Worm (Caenorhabditis elegans): Measurements from ENCODE around the gene nhr-257.

Gene nhr-257

DNA sequence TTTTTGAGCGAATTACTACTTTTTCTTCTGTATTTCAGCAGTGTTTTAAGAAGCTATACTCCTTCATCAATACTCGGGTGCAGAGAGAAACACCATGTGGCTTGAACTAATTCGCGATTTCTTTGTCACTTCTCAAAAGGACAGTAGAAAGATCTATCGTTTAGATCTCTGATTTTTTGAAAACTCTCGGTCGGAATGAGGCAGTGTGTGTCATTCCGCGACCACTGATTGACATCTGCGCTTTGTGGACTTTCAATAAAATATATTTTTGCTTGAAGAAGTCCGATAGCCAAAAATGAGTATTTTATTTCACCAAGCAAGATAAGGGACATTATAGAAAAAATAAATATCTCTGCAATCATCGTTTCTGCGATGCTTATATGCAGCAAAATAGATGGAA, 9.3 kb downstream of the nhr-257 start:
- TF ChIP-seq nhr-237 (tag; optimal IDR thresholded peaks at IDR 0.05) (no peak), tbx-2 (tag; optimal IDR thresholded peaks at IDR 0.05) (no peak), ceh-82 (tag; optimal IDR thresholded peaks at IDR 0.05) (no peak), elt-2 (tag; optimal IDR thresholded peaks at IDR 0.05) (no peak), ZK546.5 (tag; optimal IDR thresholded peaks at IDR 0.05) (no peak), nhr-28 (tag; optimal IDR thresholded peaks at IDR 0.05) (no peak), nhr-23 (tag; optimal IDR thresholded peaks at IDR 0.05) (peak; percentile 7), nhr-43 (tag; optimal IDR thresholded peaks at IDR 0.05; ENCODE audit: poor library complexity, severe bottlenecking) (no peak), elt-1 (tag; optimal IDR thresholded peaks at IDR 0.05) (peak; percentile 60)

ce11 chrII:3864652-3865051, 11.9 kb downstream of the nhr-257 start, which contains the start of gene nhr-261:
TSS of gene nhr-261 (minus strand) at chrII:3864752.
- TF ChIP-seq pqm-1 (tag; optimal IDR thresholded peaks at IDR 0.05) (no peak), snpc-4 (tag; optimal IDR thresholded peaks at IDR 0.05) (no peak), nhr-28 (tag; optimal IDR thresholded peaks at IDR 0.05) (no peak), egl-5 (tag; optimal IDR thresholded peaks at IDR 0.05) (no peak), ceh-28 (tag; optimal IDR thresholded peaks at IDR 0.05) (no peak), lsy-12 (tag; optimal IDR thresholded peaks at IDR 0.05) (no peak), fkh-10 (GFP tag; optimal IDR thresholded peaks at IDR 0.05) (no peak), elt-1 (tag; optimal IDR thresholded peaks at IDR 0.05) (no peak), zag-1 (tag; optimal IDR thresholded peaks at IDR 0.05) (no peak), fkh-2 (tag; optimal IDR thresholded peaks at IDR 0.05) (no peak), ceh-16 (tag; optimal IDR thresholded peaks at IDR 0.05) (no peak), aly-2 (tag; optimal IDR thresholded peaks at IDR 0.05) (no peak), eor-1 (tag; optimal IDR thresholded peaks at IDR 0.05) (no peak), elt-2 (tag; optimal IDR thresholded peaks at IDR 0.05) (no peak), ztf-11 (tag; optimal IDR thresholded peaks at IDR 0.05) (no peak)

ce11 chrII:3869601-3870000, 16.8 kb downstream of the nhr-257 start, which contains the start of gene oac-10:
TSS of gene oac-10 (plus strand) at chrII:3869901.
- TF ChIP-seq nhr-23 (tag; optimal IDR thresholded peaks at IDR 0.05), result no peak
- TF ChIP-seq nhr-12 (tag; optimal IDR thresholded peaks at IDR 0.05), result no peak

ce11 chrII:3877127-3877526, 24.4 kb downstream of the nhr-257 start, which contains the start of gene nep-3:
TSS of gene nep-3 (minus strand) at chrII:3877227.
- no peak for TF ChIP-seq mdl-1 (tag; optimal IDR thresholded peaks at IDR 0.05)
- no peak for TF ChIP-seq unc-62 (GFP tag; optimal IDR thresholded peaks at IDR 0.05)
- TF ChIP-seq jun-1 (tag; optimal IDR thresholded peaks at IDR 0.05), result no peak
- TF ChIP-seq zag-1 (tag; optimal IDR thresholded peaks at IDR 0.05), result no peak
- TF ChIP-seq sea-2 (GFP tag; optimal IDR thresholded peaks at IDR 0.05), result no peak
- TF ChIP-seq lin-15B (tag; optimal IDR thresholded peaks at IDR 0.05), result no peak
- no peak for TF ChIP-seq ceh-16 (tag; optimal IDR thresholded peaks at IDR 0.05)

- no peak for TF ChIP-seq ceh-16 (tag; optimal IDR thresholded peaks at IDR 0.05)
Observed at ce11 chrII:3877874-3878273, 25.1 kb downstream of the nhr-257 start, which contains the start of gene sdz-7. TSS of gene sdz-7 (minus strand) at chrII:3877974.

- no peak for TF ChIP-seq ceh-82 (tag; optimal IDR thresholded peaks at IDR 0.05)
- TF ChIP-seq egl-27 (tag; optimal IDR thresholded peaks at IDR 0.05), result no peak
- TF ChIP-seq nhr-11 (tag; optimal IDR thresholded peaks at IDR 0.05), result no peak
- no peak for TF ChIP-seq elt-2 (tag; optimal IDR thresholded peaks at IDR 0.05)
- TF ChIP-seq lin-39 (tag; optimal IDR thresholded peaks at IDR 0.05), result no peak
- TF ChIP-seq nhr-77 (tag; optimal IDR thresholded peaks at IDR 0.05), result no peak
- TF ChIP-seq ztf-11 (tag; optimal IDR thresholded peaks at IDR 0.05), result no peak
- TF ChIP-seq fkh-2 (tag; optimal IDR thresholded peaks at IDR 0.05), result no peak
Observed at ce11 chrII:3878330-3878729, 25.6 kb downstream of the nhr-257 start, which contains the start of gene srh-250. TSS of gene srh-250 (plus strand) at chrII:3878630.

ce11 chrII:3879945-3880344, 27.2 kb downstream of the nhr-257 start, which contains the start of gene nhr-166:
TSS of gene nhr-166 (plus strand) at chrII:3880245.
- TF ChIP-seq ZK546.5 (tag; optimal IDR thresholded peaks at IDR 0.05) (no peak), nhr-67 (tag; optimal IDR thresholded peaks at IDR 0.05) (no peak), aly-2 (tag; optimal IDR thresholded peaks at IDR 0.05) (no peak), zag-1 (tag; optimal IDR thresholded peaks at IDR 0.05) (no peak), nhr-237 (tag; optimal IDR thresholded peaks at IDR 0.05) (no peak), elt-3 (tag; optimal IDR thresholded peaks at IDR 0.05) (no peak), elt-2 (tag; optimal IDR thresholded peaks at IDR 0.05) (no peak), sea-2 (GFP tag; optimal IDR thresholded peaks at IDR 0.05) (no peak), skn-1 (tag; optimal IDR thresholded peaks at IDR 0.05) (no peak), nhr-28 (tag; optimal IDR thresholded peaks at IDR 0.05) (no peak), R02D3.7 (tag; optimal IDR thresholded peaks at IDR 0.05) (no peak), ceh-16 (tag; optimal IDR thresholded peaks at IDR 0.05) (no peak), egl-5 (tag; optimal IDR thresholded peaks at IDR 0.05) (no peak), snpc-4 (tag; optimal IDR thresholded peaks at IDR 0.05) (no peak), nhr-12 (tag; optimal IDR thresholded peaks at IDR 0.05) (no peak), nfya-1 (tag; optimal IDR thresholded peaks at IDR 0.05; ENCODE audit: insufficient read depth) (no peak), ama-1 (optimal IDR thresholded peaks at IDR 0.05) (no peak), nhr-77 (tag; optimal IDR thresholded peaks at IDR 0.05) (no peak), pqm-1 (tag; optimal IDR thresholded peaks at IDR 0.05) (no peak)

Measured in whole organism, L3 larva.